Worm (Caenorhabditis elegans) whole organism, L1 larva: Measurements from ENCODE around the gene wrt-2.

ENCODE experiments used
- C16A3.4 ChIP-seq: fragments of 150-350 bp; optimal IDR thresholded peaks from 2 replicates; lab custom pipeline; 2014; ENCODE audit warnings: missing biosample characterization, missing genetic modification characterization
- Y116A8C.19 ChIP-seq: sonication (generic microtip); optimal IDR thresholded peaks from 2 replicates; lab custom pipeline; 2016; ENCODE audit warnings: missing compliant biosample characterization, missing genetic modification characterization, borderline replicate concordance
- aha-1 ChIP-seq: fragments of 150-350 bp; optimal IDR thresholded peaks from 2 replicates; lab custom pipeline; 2014; ENCODE audit warnings: missing biosample characterization, missing genetic modification characterization
- alr-1 ChIP-seq: fragments of 200-800 bp; sonication (Bioruptor generic); optimal IDR thresholded peaks from 2 replicates; lab custom pipeline; 2018; ENCODE audit warnings: borderline replicate concordance, mild to moderate bottlenecking, missing genetic modification characterization, missing compliant biosample characterization
- aly-2 ChIP-seq: fragments of 150-350 bp; optimal IDR thresholded peaks from 2 replicates; lab custom pipeline; 2014; ENCODE audit warnings: missing biosample characterization, missing genetic modification characterization
- blmp-1 ChIP-seq: fragments of 150-350 bp; optimal IDR thresholded peaks from 2 replicates; lab custom pipeline; 2014; ENCODE audit warnings: missing biosample characterization, missing genetic modification characterization
- ceh-63 ChIP-seq: fragments of 200-800 bp; sonication (Bioruptor generic); optimal IDR thresholded peaks from 2 replicates; lab custom pipeline; 2018; ENCODE audit warnings: mild to moderate bottlenecking, missing genetic modification characterization, missing compliant biosample characterization
- ceh-90 ChIP-seq: sonication (generic microtip); optimal IDR thresholded peaks from 2 replicates; lab custom pipeline; 2016; ENCODE audit warnings: missing genetic modification characterization, missing compliant biosample characterization
- ces-1 ChIP-seq: fragments of 150-350 bp; optimal IDR thresholded peaks from 2 replicates; lab custom pipeline; 2014; ENCODE audit warnings: missing biosample characterization, missing genetic modification reagents, missing genetic modification characterization
- dpl-1 ChIP-seq, 3 experiments: fragments of 150-350 bp in 2 of 3; sonication (generic microtip) in 1 of 3; optimal IDR thresholded peaks; 2 replicates each; lab custom pipeline; 2014 to 2017; ENCODE audit warnings: missing biosample characterization in 3 of 3, missing genetic modification characterization in 3 of 3, missing genetic modification reagents in 3 of 3
- efl-1 ChIP-seq, 4 experiments: fragments of 150-350 bp; optimal IDR thresholded peaks in 3 of 4; peaks in 1 of 4; 1 replicate in 1 of 4; 2 replicates in 3 of 4; lab custom pipeline; 2014; ENCODE audit warnings: missing biosample characterization in 2 of 4, missing genetic modification characterization in 2 of 4, missing genetic modification reagents in 2 of 4
- egl-13 ChIP-seq: sonication (generic microtip); optimal IDR thresholded peaks from 2 replicates; lab custom pipeline; 2016; ENCODE audit warnings: missing genotype, missing genetic modification reagents, missing genetic modification characterization, missing compliant biosample characterization
- egl-27 ChIP-seq, 2 experiments: fragments of 150-350 bp in 1 of 2; sonication (generic microtip); optimal IDR thresholded peaks; 3 replicates each; lab custom pipeline; 2017 to 2018; ENCODE audit warnings: missing biosample characterization in 2 of 2, missing genetic modification characterization in 2 of 2, missing genetic modification reagents in 2 of 2
- elt-2 ChIP-seq: sonication (generic microtip); optimal IDR thresholded peaks from 2 replicates; lab custom pipeline; 2016; ENCODE audit warnings: missing genetic modification characterization, mild to moderate bottlenecking, inconsistent platforms, missing compliant biosample characterization, missing genetic modification reagents
- elt-3 ChIP-seq, 6 experiments: fragments of 150-350 bp in 1 of 6; sonication (generic microtip); optimal IDR thresholded peaks; 2 replicates each; lab custom pipeline; 2017 to 2018; ENCODE audit warnings: missing biosample characterization in 6 of 6, missing genetic modification characterization in 6 of 6, inconsistent platforms in 1 of 6
- ets-5 ChIP-seq: fragments of 200-800 bp; sonication (Bioruptor generic); IDR thresholded peaks from 2 replicates; pipeline ENCODE4 v1.3.6; 2022; ENCODE audit warnings: missing genetic modification characterization, missing compliant biosample characterization
- fkh-4 ChIP-seq: sonication (generic microtip); optimal IDR thresholded peaks from 2 replicates; lab custom pipeline; 2016; ENCODE audit warnings: missing compliant biosample characterization, missing genetic modification characterization, borderline replicate concordance
- hlh-4 ChIP-seq: sonication (generic microtip); optimal IDR thresholded peaks from 2 replicates; lab custom pipeline; 2016; ENCODE audit warnings: mild to moderate bottlenecking, missing genetic modification characterization, missing compliant biosample characterization
- isw-1 ChIP-seq: fragments of 200-800 bp; sonication (Bioruptor generic); IDR thresholded peaks from 2 replicates; pipeline ENCODE4 v1.3.6; 2022; ENCODE audit warnings: missing genetic modification characterization, missing compliant biosample characterization
- jun-1 ChIP-seq: fragments of 150-350 bp; optimal IDR thresholded peaks from 2 replicates; lab custom pipeline; 2014; ENCODE audit warnings: missing biosample characterization, missing genetic modification reagents, missing genetic modification characterization
- lin-14 ChIP-seq: fragments of 200-800 bp; sonication (Bioruptor generic); optimal IDR thresholded peaks from 2 replicates; lab custom pipeline; 2018; ENCODE audit warnings: mild to moderate bottlenecking, missing genetic modification characterization, moderate library complexity, missing compliant biosample characterization
- lin-35 ChIP-seq, 2 experiments: fragments of 150-350 bp; optimal IDR thresholded peaks; 2 replicates each; lab custom pipeline; 2014; ENCODE audit warnings: missing biosample characterization in 2 of 2, missing genetic modification characterization in 2 of 2, missing genetic modification reagents in 2 of 2
- lsy-2 ChIP-seq, 2 experiments: fragments of 150-350 bp; optimal IDR thresholded peaks; 2 replicates each; lab custom pipeline; 2014; ENCODE audit warnings: missing biosample characterization in 2 of 2, missing genetic modification characterization in 2 of 2
- mab-9 ChIP-seq: fragments of 200-800 bp; sonication (Bioruptor generic); IDR thresholded peaks from 2 replicates; pipeline ENCODE4 v1.3.6; 2022; ENCODE audit warnings: missing genetic modification reagents, missing genetic modification characterization, missing compliant biosample characterization
- mdl-1 ChIP-seq, 2 experiments: fragments of 150-350 bp; optimal IDR thresholded peaks; 2 replicates each; lab custom pipeline; 2014 to 2017; ENCODE audit warnings: missing biosample characterization in 2 of 2, missing genetic modification characterization in 2 of 2, inconsistent platforms in 1 of 2
- mep-1 ChIP-seq: fragments of 150-350 bp; optimal IDR thresholded peaks from 2 replicates; lab custom pipeline; 2014; ENCODE audit warnings: missing biosample characterization, missing genetic modification characterization
- nhr-19 ChIP-seq: fragments of 200-800 bp; sonication (Bioruptor generic); conservative IDR thresholded peaks from 2 replicates; pipeline ENCODE4 v1.3.6; 2022; ENCODE audit warnings: missing genetic modification characterization, missing compliant biosample characterization
- nhr-20 ChIP-seq: sonication (generic microtip); optimal IDR thresholded peaks from 2 replicates; lab custom pipeline; 2016; ENCODE audit warnings: mild to moderate bottlenecking, missing genetic modification characterization, missing compliant biosample characterization
- nhr-28 ChIP-seq: fragments of 150-350 bp; optimal IDR thresholded peaks from 2 replicates; lab custom pipeline; 2014; ENCODE audit warnings: missing biosample characterization, missing genetic modification characterization
- nhr-76 ChIP-seq: sonication (generic microtip); optimal IDR thresholded peaks from 2 replicates; lab custom pipeline; 2017; ENCODE audit warnings: missing biosample characterization, missing genetic modification characterization
- nhr-77 ChIP-seq: fragments of 150-350 bp; optimal IDR thresholded peaks from 2 replicates; lab custom pipeline; 2014; ENCODE audit warnings: missing biosample characterization, missing genetic modification characterization
- pqm-1 ChIP-seq: sonication (generic microtip); optimal IDR thresholded peaks from 3 replicates; lab custom pipeline; 2017; ENCODE audit warnings: missing biosample characterization, missing genetic modification characterization
- snu-23 ChIP-seq: sonication (generic microtip); optimal IDR thresholded peaks from 2 replicates; lab custom pipeline; 2016; ENCODE audit warnings: missing genetic modification characterization, missing compliant biosample characterization
- sox-4 ChIP-seq: sonication (generic microtip); optimal IDR thresholded peaks from 2 replicates; lab custom pipeline; 2016; ENCODE audit warnings: missing genetic modification characterization, missing compliant biosample characterization
- swsn-7 ChIP-seq: sonication (generic microtip); optimal IDR thresholded peaks from 2 replicates; lab custom pipeline; 2016; ENCODE audit warnings: missing genetic modification characterization, missing compliant biosample characterization
- tlp-1 ChIP-seq: fragments of 150-350 bp; optimal IDR thresholded peaks from 2 replicates; lab custom pipeline; 2014; ENCODE audit warnings: missing biosample characterization, missing genetic modification characterization
- unc-86 ChIP-seq: sonication (generic microtip); optimal IDR thresholded peaks from 2 replicates; lab custom pipeline; 2016; ENCODE audit warnings: missing genetic modification characterization, missing compliant biosample characterization
- unc-98 ChIP-seq: fragments of 200-800 bp; sonication (Bioruptor generic); IDR thresholded peaks from 2 replicates; pipeline ENCODE4 v1.3.6; 2022; ENCODE audit warnings: missing genetic modification characterization, missing compliant biosample characterization
- vab-15 ChIP-seq: sonication (generic microtip); optimal IDR thresholded peaks from 2 replicates; lab custom pipeline; 2017; ENCODE audit warnings: missing genotype, mild to moderate bottlenecking, missing genetic modification characterization, missing compliant biosample characterization
- xbp-1 ChIP-seq: sonication (generic microtip); optimal IDR thresholded peaks from 2 replicates; lab custom pipeline; 2016; ENCODE audit warnings: missing genetic modification characterization, missing compliant biosample characterization
- zag-1 ChIP-seq: fragments of 150-350 bp; optimal IDR thresholded peaks from 2 replicates; lab custom pipeline; 2014; ENCODE audit warnings: missing biosample characterization, missing genetic modification characterization

Gene wrt-2

DNA sequence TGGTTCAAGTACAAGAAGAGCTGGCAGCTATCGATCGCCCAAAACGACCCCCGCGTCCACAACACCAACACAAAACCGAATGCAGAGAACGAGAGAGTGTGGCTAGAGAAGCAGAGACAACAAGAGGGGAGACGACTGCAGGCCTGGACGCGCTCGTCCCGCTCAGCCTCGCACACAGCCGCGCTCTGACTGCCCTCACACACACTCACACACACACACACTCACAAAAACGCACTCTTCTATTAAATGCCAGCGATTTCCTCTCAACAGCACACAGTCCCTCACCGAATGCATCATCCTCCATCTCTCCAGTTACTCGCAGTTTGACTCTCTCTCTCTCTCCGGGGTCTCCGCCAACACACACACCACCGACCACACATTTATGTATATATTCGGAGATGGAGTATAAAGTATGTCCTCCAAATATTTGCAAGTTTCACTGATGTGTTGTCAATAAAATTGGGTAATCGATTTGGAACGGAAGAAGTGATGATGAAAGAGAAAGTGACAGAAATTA lies 33.5 kb upstream of the wrt-2 start (continued):
- peak; percentile 52 to 63 (median 55) for TF ChIP-seq dpl-1 (GFP tag; optimal IDR thresholded peaks at IDR 0.05; lab: Kevin White, UChicago)
- peak; percentile 85 for TF ChIP-seq mep-1 (tag; lab: Kevin White, UChicago)
- TF ChIP-seq nhr-77 (tag; lab: Kevin White, UChicago): peak; percentile 91
- TF ChIP-seq jun-1 (tag; lab: Kevin White, UChicago): peak; percentile 96
- peak; percentile 85 for TF ChIP-seq nhr-19 (GFP tag; lab: Robert Waterston, UW)
- peak; percentile 75 for TF ChIP-seq ces-1 (GFP tag; lab: Kevin White, UChicago)
- TF ChIP-seq Y116A8C.19: no peak
- TF ChIP-seq unc-98 (GFP tag; lab: Robert Waterston, UW): no peak
- TF ChIP-seq pqm-1: peak; percentile 73
- peak; percentile 58; the same call in 1 of the 2 replicates for TF ChIP-seq mab-9 (GFP tag; lab: Robert Waterston, UW)
- no peak for TF ChIP-seq tlp-1 (tag; lab: Kevin White, UChicago)
- TF ChIP-seq lin-14 (GFP tag; lab: Kevin White, UChicago): peak; percentile 99
- TF ChIP-seq vab-15 (tag; lab: Kevin White, UChicago): peak; percentile 49
- TF ChIP-seq hlh-4 (tag; lab: Kevin White, UChicago): no peak
- peak; percentile 79 to 86 for TF ChIP-seq lin-35 (GFP tag; optimal IDR thresholded peaks at IDR 0.05; lab: Kevin White, UChicago)
- TF ChIP-seq snu-23 (GFP tag; lab: Kevin White, UChicago): peak; percentile 98
- peak; percentile 72 to 91 for TF ChIP-seq lsy-2 (tag; optimal IDR thresholded peaks at IDR 0.05; lab: Kevin White, UChicago)
- peak; percentile 77 for TF ChIP-seq isw-1
- peak; percentile 86 for TF ChIP-seq egl-13 (tag; lab: Kevin White, UChicago)
- TF ChIP-seq blmp-1 (tag; lab: Kevin White, UChicago): peak; percentile 96
- peak; percentile 14 for TF ChIP-seq fkh-4 (tag; lab: Kevin White, UChicago)
- TF ChIP-seq xbp-1 (tag; lab: Kevin White, UChicago): peak; percentile 84
- TF ChIP-seq zag-1: peak; percentile 87
- TF ChIP-seq swsn-7 (tag; lab: Kevin White, UChicago): peak; percentile 93
- TF ChIP-seq efl-1 (optimal IDR thresholded peaks at IDR 0.05; lab: Kevin White, UChicago): peak; percentile 64 to 72
- TF ChIP-seq efl-1 (GFP tag; optimal IDR thresholded peaks at IDR 0.05 in 1 of 2; lab: Kevin White, UChicago): peak; percentile 34 to 93
- TF ChIP-seq nhr-76: no peak
- TF ChIP-seq ets-5 (GFP tag; lab: Robert Waterston, UW): no peak
- TF ChIP-seq egl-27 (tag; optimal IDR thresholded peaks at IDR 0.05; lab: Kevin White, UChicago): peak; percentile 85 to 90
- TF ChIP-seq ceh-90: no peak
- TF ChIP-seq ceh-63 (GFP tag; lab: Kevin White, UChicago): no peak
- peak in 5 of 6 experiments; percentile 22 to 86 (median 58) for TF ChIP-seq elt-3 (tag; optimal IDR thresholded peaks at IDR 0.05; lab: Kevin White, UChicago)
- peak; percentile 95 for TF ChIP-seq C16A3.4 (tag; lab: Kevin White, UChicago)

ce11 chrX:3126979-3127378 lies 32.8 kb upstream of the wrt-2 start, which contains the start of gene spc-1:
Gene spc-1 (minus strand): TSS chrX:3127079.
- TF ChIP-seq mdl-1 (tag; optimal IDR thresholded peaks at IDR 0.05; lab: Kevin White, UChicago): no peak
- no peak for TF ChIP-seq mab-9 (GFP tag; lab: Robert Waterston, UW)
- TF ChIP-seq blmp-1 (tag; lab: Kevin White, UChicago): no peak
- TF ChIP-seq nhr-20 (tag; lab: Kevin White, UChicago): no peak
- TF ChIP-seq aha-1 (tag; lab: Kevin White, UChicago): no peak
- no peak for TF ChIP-seq unc-86 (tag; lab: Kevin White, UChicago)
- no peak for TF ChIP-seq elt-2
- TF ChIP-seq aly-2: no peak
- TF ChIP-seq alr-1: no peak
- TF ChIP-seq Y116A8C.19: no peak
- TF ChIP-seq ceh-90: no peak
- TF ChIP-seq hlh-4 (tag; lab: Kevin White, UChicago): no peak
- TF ChIP-seq zag-1: no peak
- TF ChIP-seq nhr-28: no peak
- no peak for TF ChIP-seq sox-4 (tag; lab: Kevin White, UChicago)
- TF ChIP-seq nhr-76: no peak
